Fruit fly (Drosophila melanogaster): ENCODE data around the gene CG7156.

Gene CG7156

dm6 chr3R:18223434-18223833, 18.5 kb downstream of the CG7156 start, which contains the start of the genes mTerf5 and Non3 (continued):
- TF ChIP-seq spab (GFP tag; optimal IDR thresholded peaks at IDR 0.05) (no peak), Met (GFP tag; optimal IDR thresholded peaks at IDR 0.05) (no peak), CG8119 (GFP tag; IDR thresholded peaks at IDR 0.05) (0 out of 3 replicates have a peak, but pooled peaks have one; percentile 19), CG34406 (GFP tag; optimal IDR thresholded peaks at IDR 0.05) (peak; percentile 68), CG9139 (GFP tag; optimal IDR thresholded peaks at IDR 0.05) (no peak), CG3032 (tag; optimal IDR thresholded peaks at IDR 0.05) (peak; percentile 65), CG16779 (tag; optimal IDR thresholded peaks at IDR 0.05) (no peak), CG15336 (GFP tag; IDR thresholded peaks at IDR 0.05) (no peak), Smox (GFP tag; optimal IDR thresholded peaks at IDR 0.05) (no peak), Blimp-1 (GFP tag; optimal IDR thresholded peaks at IDR 0.05) (no peak), Hr38 (GFP tag; optimal IDR thresholded peaks at IDR 0.05) (no peak), Eip75B (GFP tag; optimal IDR thresholded peaks at IDR 0.05) (no peak), acj6 (GFP tag; optimal IDR thresholded peaks at IDR 0.05) (peak; percentile 44), ss (GFP tag; optimal IDR thresholded peaks at IDR 0.05) (peak in 1 of 2 experiments; percentile 14), fd85E (GFP tag; optimal IDR thresholded peaks at IDR 0.05) (no peak), Eip93F (GFP tag; optimal IDR thresholded peaks at IDR 0.05) (no peak), CG4318 (GFP tag; optimal IDR thresholded peaks at IDR 0.05) (no peak), esn (GFP tag; optimal IDR thresholded peaks at IDR 0.05) (peak; percentile 65), Sox102F (GFP tag; optimal IDR thresholded peaks at IDR 0.05) (no peak), Ets96B (tag; optimal IDR thresholded peaks at IDR 0.05) (peak; percentile 58), Gug (GFP tag; IDR thresholded peaks at IDR 0.05) (no peak), OdsH (GFP tag; optimal IDR thresholded peaks at IDR 0.05) (peak; percentile 63), Hr4 (GFP tag; optimal IDR thresholded peaks at IDR 0.05) (no peak), fd59A (GFP tag; optimal IDR thresholded peaks at IDR 0.05) (no peak), Ets21C (GFP tag; optimal IDR thresholded peaks at IDR 0.05) (peak; percentile 2), fkh (GFP tag; optimal IDR thresholded peaks at IDR 0.05) (peak; percentile 64)

- TF ChIP-seq achi (GFP tag; optimal IDR thresholded peaks at IDR 0.05) (peak; percentile 97), CG6808 (GFP tag; optimal IDR thresholded peaks at IDR 0.05) (peak; percentile 93), Blimp-1 (GFP tag; optimal IDR thresholded peaks at IDR 0.05) (peak; percentile 85), pdm3 (GFP tag; optimal IDR thresholded peaks at IDR 0.05) (peak; percentile 99), spab (GFP tag; optimal IDR thresholded peaks at IDR 0.05) (peak; percentile 90), dac (GFP tag; optimal IDR thresholded peaks at IDR 0.05) (peak; percentile 80), OdsH (GFP tag; optimal IDR thresholded peaks at IDR 0.05) (peak; percentile 99), Hr38 (GFP tag; optimal IDR thresholded peaks at IDR 0.05) (peak; percentile 60), Lpt (GFP tag; optimal IDR thresholded peaks at IDR 0.05) (peak; percentile 92), CG1621 (tag; optimal IDR thresholded peaks at IDR 0.05) (peak; percentile 94), Ets21C (GFP tag; optimal IDR thresholded peaks at IDR 0.05) (peak; percentile 97), ss (GFP tag; optimal IDR thresholded peaks at IDR 0.05) (peak; percentile 86 to 95), Gug (GFP tag; IDR thresholded peaks at IDR 0.05) (peak; percentile 99), CG3919 (GFP tag; optimal IDR thresholded peaks at IDR 0.05) (peak; percentile 96), CG6276 (GFP tag; optimal IDR thresholded peaks at IDR 0.05) (peak; percentile 88), CG8319 (GFP tag; optimal IDR thresholded peaks at IDR 0.05) (peak; percentile 95), CG10669 (GFP tag; optimal IDR thresholded peaks at IDR 0.05) (peak; percentile 97), topi (GFP tag; optimal IDR thresholded peaks at IDR 0.05) (peak; percentile 98), Ets96B (tag; optimal IDR thresholded peaks at IDR 0.05) (peak; percentile 98), Sox15 (GFP tag; optimal IDR thresholded peaks at IDR 0.05) (peak; percentile 97), CG8632 (GFP tag; optimal IDR thresholded peaks at IDR 0.05) (peak; percentile 98), CG6163 (GFP tag; IDR thresholded peaks at IDR 0.05) (peak; percentile 98), eg (GFP tag; IDR thresholded peaks at IDR 0.05) (peak; percentile 99), CG11902 (GFP tag; optimal IDR thresholded peaks at IDR 0.05) (peak; percentile 95), fd85E (GFP tag; optimal IDR thresholded peaks at IDR 0.05) (no peak), dsx (GFP tag; optimal IDR thresholded peaks at IDR 0.05; ENCODE audit: poor library complexity, severe bottlenecking) (peak; percentile 97), Smox (GFP tag; optimal IDR thresholded peaks at IDR 0.05) (peak; percentile 98), CG11762 (GFP tag; optimal IDR thresholded peaks at IDR 0.05; ENCODE audit: insufficient read depth) (peak; percentile 92), Eip78C (GFP tag) (peak; percentile 99), CG15336 (GFP tag; IDR thresholded peaks at IDR 0.05) (peak; percentile 97), CG6792 (GFP tag; optimal IDR thresholded peaks at IDR 0.05) (peak; percentile 98), Met (GFP tag; optimal IDR thresholded peaks at IDR 0.05) (peak; percentile 98), acj6 (GFP tag; optimal IDR thresholded peaks at IDR 0.05) (peak; percentile 98), CG6854 (GFP tag; optimal IDR thresholded peaks at IDR 0.05) (peak; percentile 84), svp (GFP tag) (peak; percentile 99), Sox102F (GFP tag; optimal IDR thresholded peaks at IDR 0.05) (peak; percentile 95)
Observed at dm6 chr3R:18220211-18220749, 21.7 kb downstream of the CG7156 start, which contains the start of the genes CG7988 and CG7183. Gene CG7988, plus strand, starts transcription at chr3R:18220526. Gene CG7183, minus strand, starts transcription at chr3R:18220699.
